Fruit fly (Drosophila melanogaster): ENCODE measurements around the gene ATP6AP2.
A peak's percentile ranks its signal among the peaks of the same experiment; 100 is the strongest.

The ATP6AP2 gene

DNA sequence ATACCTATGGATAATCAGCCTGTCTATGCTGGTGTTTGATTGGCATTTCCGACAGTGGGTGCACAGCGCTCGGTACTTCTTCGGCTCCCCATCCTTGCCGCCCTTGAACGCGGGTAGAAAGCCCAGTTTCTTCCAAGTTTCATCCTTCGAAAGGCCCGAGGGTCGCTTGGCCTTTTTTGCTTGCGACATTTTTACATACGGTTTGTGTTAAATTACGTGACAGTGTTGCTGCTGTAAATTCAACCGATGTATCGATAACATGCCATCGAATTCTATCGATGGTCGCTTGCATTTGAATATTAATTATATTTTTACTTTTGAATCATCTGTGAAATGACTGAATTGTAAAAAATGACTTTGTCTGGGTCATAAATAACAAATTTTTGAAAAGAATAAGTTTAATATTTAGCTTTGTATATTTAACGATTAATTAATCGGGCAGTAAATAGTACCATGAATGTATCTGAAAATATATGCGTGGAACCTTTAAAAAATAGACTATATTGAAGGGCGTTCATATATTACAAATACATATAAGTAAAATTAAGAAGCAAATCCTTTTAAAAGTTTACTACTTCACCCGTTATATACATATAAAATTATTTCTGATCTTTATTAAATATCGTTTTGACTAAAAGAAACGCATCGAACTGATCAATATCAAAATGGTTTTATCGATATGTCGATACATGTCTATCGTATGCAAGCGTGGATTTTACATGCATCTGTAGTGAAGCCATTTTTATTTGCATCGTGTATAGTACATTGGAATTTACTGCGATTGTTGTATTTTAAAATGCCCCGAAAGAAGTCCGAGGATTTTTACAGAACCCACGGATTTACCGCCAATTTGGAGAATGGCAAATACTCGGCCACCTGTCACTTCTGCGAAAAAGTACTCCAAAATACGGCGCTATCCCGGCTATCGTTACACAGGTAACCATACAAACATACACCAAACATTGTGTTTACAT, 1.9 kb upstream of the ATP6AP2 start, which contains the start of the genes Ibf2 and Ibf1 (continued):
- no peak for TF ChIP-seq CG10979 (tag; optimal IDR thresholded peaks at IDR 0.05)
- TF ChIP-seq bbx (GFP tag; IDR thresholded peaks at IDR 0.05; ENCODE audit: partially characterized antibody), result peak; percentile 87
- TF ChIP-seq Kr (GFP tag; optimal IDR thresholded peaks at IDR 0.05), result no peak
- no peak for TF ChIP-seq crp (GFP tag; optimal IDR thresholded peaks at IDR 0.05)
- no peak for TF ChIP-seq CG10959 (GFP tag; IDR thresholded peaks at IDR 0.05)
- TF ChIP-seq Dref (GFP tag; IDR thresholded peaks at IDR 0.05), result peak; percentile 84
- peak; percentile 58 for TF ChIP-seq MBD-R2 (GFP tag; IDR thresholded peaks at IDR 0.05)
- peak; percentile 45; the same call in 2 of the 3 replicates for TF ChIP-seq zen2 (GFP tag; IDR thresholded peaks at IDR 0.05; ENCODE audit: partially characterized antibody)
- peak; percentile 77 for TF ChIP-seq CG13287 (GFP tag; IDR thresholded peaks at IDR 0.05; ENCODE audit: partially characterized antibody)
- no peak for TF ChIP-seq Camta (GFP tag; optimal IDR thresholded peaks at IDR 0.05)
- no peak for TF ChIP-seq tll (GFP tag; optimal IDR thresholded peaks at IDR 0.05)
- TF ChIP-seq CG11456 (GFP tag; IDR thresholded peaks at IDR 0.05), result no peak
- no peak for TF ChIP-seq seq (GFP tag; IDR thresholded peaks at IDR 0.05)
- no peak for TF ChIP-seq Gsc (GFP tag; IDR thresholded peaks at IDR 0.05)
- no peak for TF ChIP-seq otp (GFP tag; IDR thresholded peaks at IDR 0.05)
- peak; percentile 82 for TF ChIP-seq CG34224 (GFP tag; IDR thresholded peaks at IDR 0.05; ENCODE audit: partially characterized antibody)
- no peak for TF ChIP-seq esg (GFP tag; conservative IDR thresholded peaks at IDR 0.05)
- no peak for TF ChIP-seq CG18619 (GFP tag; optimal IDR thresholded peaks at IDR 0.05)
- TF ChIP-seq Bdp1 (GFP tag; optimal IDR thresholded peaks at IDR 0.05), result no peak
- TF ChIP-seq CG13894 (tag; optimal IDR thresholded peaks at IDR 0.05), result no peak
- peak; percentile 42 for TF ChIP-seq pzg (GFP tag; optimal IDR thresholded peaks at IDR 0.05)
- no peak for TF ChIP-seq bab2 (GFP tag; optimal IDR thresholded peaks at IDR 0.05)
- TF ChIP-seq row (GFP tag; IDR thresholded peaks at IDR 0.05), result peak; percentile 55; the same call in 2 of the 3 replicates
- no peak for TF ChIP-seq CG1647 (GFP tag; optimal IDR thresholded peaks at IDR 0.05)
- peak; percentile 89 for TF ChIP-seq phol (tag; optimal IDR thresholded peaks at IDR 0.05)
- TF ChIP-seq fu2 (GFP tag; optimal IDR thresholded peaks at IDR 0.05), result no peak
- no peak for TF ChIP-seq Ets97D (GFP tag; optimal IDR thresholded peaks at IDR 0.05)
- 0 out of 3 replicates have a peak, but pooled peaks have one; percentile 28 for TF ChIP-seq CG17361 (GFP tag; IDR thresholded peaks at IDR 0.05)
- TF ChIP-seq CG18476 (GFP tag; optimal IDR thresholded peaks at IDR 0.05), result peak; percentile 86
- TF ChIP-seq odd (GFP tag; optimal IDR thresholded peaks at IDR 0.05), result no peak
- no peak for TF ChIP-seq CG5245 (GFP tag; optimal IDR thresholded peaks at IDR 0.05)
- peak; percentile 63 for TF ChIP-seq CTCF (GFP tag; optimal IDR thresholded peaks at IDR 0.05)
- TF ChIP-seq CG3838 (GFP tag; optimal IDR thresholded peaks at IDR 0.05), result no peak
- TF ChIP-seq wdn (GFP tag; IDR thresholded peaks at IDR 0.05), result no peak
- peak; percentile 14 for TF ChIP-seq CG30020 (tag; optimal IDR thresholded peaks at IDR 0.05)
- peak; percentile 5 for TF ChIP-seq CG10267 (tag; optimal IDR thresholded peaks at IDR 0.05)
- TF ChIP-seq NfI (GFP tag; optimal IDR thresholded peaks at IDR 0.05), result no peak
- no peak for TF ChIP-seq Usf (GFP tag; optimal IDR thresholded peaks at IDR 0.05)
- no peak for TF ChIP-seq TFAM (GFP tag; optimal IDR thresholded peaks at IDR 0.05)
- peak; percentile 84 for TF ChIP-seq CG16813 (GFP tag; IDR thresholded peaks at IDR 0.05; ENCODE audit: partially characterized antibody)
- TF ChIP-seq Drgx (GFP tag; IDR thresholded peaks at IDR 0.05), result no peak
- no peak for TF ChIP-seq CG10543 (GFP tag; optimal IDR thresholded peaks at IDR 0.05)
- peak; percentile 41 for TF ChIP-seq CG15479 (GFP tag; optimal IDR thresholded peaks at IDR 0.05)
- peak; percentile 35 for TF ChIP-seq zen (tag; optimal IDR thresholded peaks at IDR 0.05)
- no peak for TF ChIP-seq CG15696 (tag; optimal IDR thresholded peaks at IDR 0.05)
- TF ChIP-seq dysf (GFP tag; IDR thresholded peaks at IDR 0.05), result no peak
- TF ChIP-seq GATAe (GFP tag; conservative IDR thresholded peaks at IDR 0.05), result no peak
- TF ChIP-seq CG2202 (tag; optimal IDR thresholded peaks at IDR 0.05), result no peak
- TF ChIP-seq Adf1 (GFP tag; IDR thresholded peaks at IDR 0.05), result no peak
